Worm (Caenorhabditis elegans) whole organism, late embryonic: ENCODE results near the gene C02C6.14.

Experiments
- C38D4.7 ChIP-seq: fragments of 200-800 bp; sonication (Bioruptor generic); optimal IDR thresholded peaks from 2 replicates; lab custom pipeline; 2018; ENCODE audit warnings: mild to moderate bottlenecking, missing genetic modification characterization, moderate library complexity, missing compliant biosample characterization
- K02D7.2 ChIP-seq: sonication (generic microtip); optimal IDR thresholded peaks from 2 replicates; lab custom pipeline; 2017; ENCODE audit warnings: mild to moderate bottlenecking, missing genetic modification characterization, missing compliant biosample characterization
- ama-1 ChIP-seq: fragments of 150-350 bp; optimal IDR thresholded peaks from 2 replicates; lab custom pipeline; 2014
- ceh-14 ChIP-seq: sonication (generic microtip); optimal IDR thresholded peaks from 2 replicates; lab custom pipeline; 2016; ENCODE audit warnings: missing genotype, missing genetic modification characterization, missing compliant biosample characterization
- ceh-18 ChIP-seq: sonication (generic microtip); optimal IDR thresholded peaks from 2 replicates; lab custom pipeline; 2016; ENCODE audit warnings: missing genetic modification characterization, missing compliant biosample characterization
- ceh-19 ChIP-seq: fragments of 200-800 bp; sonication (Bioruptor generic); optimal IDR thresholded peaks from 2 replicates; lab custom pipeline; 2018; ENCODE audit warnings: mild to moderate bottlenecking, missing genetic modification characterization, missing compliant biosample characterization
- ceh-2 ChIP-seq: sonication (generic microtip); optimal IDR thresholded peaks from 2 replicates; lab custom pipeline; 2016; ENCODE audit warnings: missing genotype, missing genetic modification characterization, missing compliant biosample characterization
- ceh-24 ChIP-seq: sonication (generic microtip); optimal IDR thresholded peaks from 2 replicates; lab custom pipeline; 2016; ENCODE audit warnings: mild to moderate bottlenecking, missing genetic modification characterization, missing compliant biosample characterization
- ceh-31 ChIP-seq: sonication (generic microtip); optimal IDR thresholded peaks from 2 replicates; lab custom pipeline; 2016; ENCODE audit warnings: missing genetic modification characterization, missing compliant biosample characterization
- ceh-34 ChIP-seq: sonication (generic microtip); optimal IDR thresholded peaks from 2 replicates; lab custom pipeline; 2016; ENCODE audit warnings: mild to moderate bottlenecking, missing genetic modification characterization, missing compliant biosample characterization
- ceh-48 ChIP-seq: sonication (generic microtip); optimal IDR thresholded peaks from 2 replicates; lab custom pipeline; 2016; ENCODE audit warnings: missing genetic modification characterization, inconsistent platforms, missing compliant biosample characterization
- ceh-6 ChIP-seq: fragments of 200-800 bp; sonication (Bioruptor generic); optimal IDR thresholded peaks from 2 replicates; lab custom pipeline; 2018; ENCODE audit warnings: mild to moderate bottlenecking, missing genetic modification characterization, missing compliant biosample characterization
- ceh-9 ChIP-seq: sonication (generic microtip); optimal IDR thresholded peaks from 2 replicates; lab custom pipeline; 2016; ENCODE audit warnings: mild to moderate bottlenecking, missing genetic modification characterization, inconsistent platforms, missing compliant biosample characterization
- dmd-4 ChIP-seq: sonication (generic microtip); optimal IDR thresholded peaks from 2 replicates; lab custom pipeline; 2016; ENCODE audit warnings: borderline replicate concordance, missing genetic modification characterization, missing compliant biosample characterization
- elt-2 ChIP-seq: sonication (generic microtip); optimal IDR thresholded peaks from 2 replicates; lab custom pipeline; 2016; ENCODE audit warnings: missing genetic modification reagents, missing genetic modification characterization, missing compliant biosample characterization
- ets-4 ChIP-seq: sonication (generic microtip); optimal IDR thresholded peaks from 2 replicates; lab custom pipeline; 2016; ENCODE audit warnings: missing genetic modification characterization, missing compliant biosample characterization
- eyg-1 ChIP-seq: sonication (generic microtip); optimal IDR thresholded peaks from 2 replicates; lab custom pipeline; 2016; ENCODE audit warnings: missing genotype, missing genetic modification characterization, missing compliant biosample characterization
- fax-1 ChIP-seq: sonication (generic microtip); optimal IDR thresholded peaks from 2 replicates; lab custom pipeline; 2016; ENCODE audit warnings: missing genotype, missing genetic modification characterization, missing compliant biosample characterization
- fkh-10 ChIP-seq: fragments of 150-350 bp; optimal IDR thresholded peaks from 2 replicates; lab custom pipeline; 2014; ENCODE audit warnings: missing biosample characterization, missing genetic modification reagents, missing genetic modification characterization
- hlh-15 ChIP-seq: sonication (generic microtip); optimal IDR thresholded peaks from 2 replicates; lab custom pipeline; 2016; ENCODE audit warnings: missing genetic modification characterization, missing compliant biosample characterization
- hlh-30 ChIP-seq: sonication (generic microtip); optimal IDR thresholded peaks from 2 replicates; lab custom pipeline; 2017; ENCODE audit warnings: antibody characterized with exemption, missing genetic modification characterization, missing compliant biosample characterization; ENCODE audit not compliant: insufficient read depth
- hlh-6 ChIP-seq: sonication (generic microtip); optimal IDR thresholded peaks from 2 replicates; lab custom pipeline; 2016; ENCODE audit warnings: missing genotype, missing genetic modification characterization, missing compliant biosample characterization
- hlh-8 ChIP-seq: sonication (generic microtip); optimal IDR thresholded peaks from 2 replicates; lab custom pipeline; 2016; ENCODE audit warnings: missing genotype, missing genetic modification characterization, missing compliant biosample characterization
- lim-6 ChIP-seq: sonication (generic microtip); optimal IDR thresholded peaks from 2 replicates; lab custom pipeline; 2016; ENCODE audit warnings: missing genetic modification characterization, missing compliant biosample characterization
- madf-2 ChIP-seq: sonication (generic microtip); optimal IDR thresholded peaks from 2 replicates; lab custom pipeline; 2017; ENCODE audit warnings: missing genetic modification characterization, missing compliant biosample characterization
- nfya-1 ChIP-seq: sonication (generic microtip); optimal IDR thresholded peaks from 2 replicates; lab custom pipeline; 2017; ENCODE audit warnings: missing genetic modification characterization, mild to moderate bottlenecking, missing compliant biosample characterization, antibody characterized with exemption, moderate library complexity
- pag-3 ChIP-seq: sonication (generic microtip); optimal IDR thresholded peaks from 2 replicates; lab custom pipeline; 2016; ENCODE audit warnings: missing compliant biosample characterization, missing genetic modification characterization, borderline replicate concordance
- pat-9 ChIP-seq: fragments of 200-800 bp; sonication (Bioruptor generic); optimal IDR thresholded peaks from 2 replicates; lab custom pipeline; 2018; ENCODE audit warnings: mild to moderate bottlenecking, missing genetic modification characterization, moderate library complexity, missing compliant biosample characterization
- pha-2 ChIP-seq: sonication (generic microtip); optimal IDR thresholded peaks from 2 replicates; lab custom pipeline; 2017; ENCODE audit warnings: mild to moderate bottlenecking, missing genetic modification characterization, missing compliant biosample characterization
- pha-4 ChIP-seq: fragments of 150-350 bp; optimal IDR thresholded peaks from 2 replicates; lab custom pipeline; 2018; ENCODE audit warnings: missing biosample characterization, missing genetic modification reagents, missing genetic modification characterization
- pqm-1 ChIP-seq: sonication (generic microtip); optimal IDR thresholded peaks from 2 replicates; lab custom pipeline; 2016; ENCODE audit warnings: missing genetic modification characterization, missing compliant biosample characterization
- sox-2 ChIP-seq: fragments of 200-800 bp; sonication (Bioruptor generic); IDR thresholded peaks from 2 replicates; pipeline ENCODE4 v1.3.6; 2022; ENCODE audit warnings: missing genetic modification reagents, missing genetic modification characterization, missing compliant biosample characterization
- tbx-2 ChIP-seq: sonication (generic microtip); optimal IDR thresholded peaks from 2 replicates; lab custom pipeline; 2016; ENCODE audit warnings: missing genetic modification characterization, missing compliant biosample characterization
- ttx-3 ChIP-seq: sonication (generic microtip); optimal IDR thresholded peaks from 2 replicates; lab custom pipeline; 2016; ENCODE audit warnings: missing genetic modification reagents, missing genetic modification characterization, missing compliant biosample characterization
- unc-3 ChIP-seq, 2 experiments: fragments of 200-800 bp in 1 of 2; sonication (Bioruptor generic) in 1 of 2; sonication (generic microtip) in 1 of 2; conservative IDR thresholded peaks in 1 of 2; optimal IDR thresholded peaks in 1 of 2; 2 replicates each; pipeline versions ENCODE4 v1.3.6 to Lab custom; 2016 to 2022; ENCODE audit warnings: missing compliant biosample characterization in 2 of 2, missing genetic modification characterization in 2 of 2, missing genetic modification reagents in 1 of 2
- unc-42 ChIP-seq: sonication (generic microtip); optimal IDR thresholded peaks from 2 replicates; lab custom pipeline; 2016; ENCODE audit warnings: missing genotype, missing genetic modification characterization, missing compliant biosample characterization
- unc-55 ChIP-seq: sonication (generic microtip); optimal IDR thresholded peaks from 2 replicates; lab custom pipeline; 2017; ENCODE audit warnings: missing biosample characterization, missing genetic modification reagents, missing genetic modification characterization

Gene C02C6.14

ce11 chrX:15533260-15533659 lies 4.2 kb upstream of the C02C6.14 start:
- TF ChIP-seq unc-42 (tag; lab: Kevin White, UChicago) (peak; percentile 56), pqm-1 (tag; lab: Kevin White, UChicago) (no peak)
- TF ChIP-seq, all 69 proteins: peak for 1

DNA sequence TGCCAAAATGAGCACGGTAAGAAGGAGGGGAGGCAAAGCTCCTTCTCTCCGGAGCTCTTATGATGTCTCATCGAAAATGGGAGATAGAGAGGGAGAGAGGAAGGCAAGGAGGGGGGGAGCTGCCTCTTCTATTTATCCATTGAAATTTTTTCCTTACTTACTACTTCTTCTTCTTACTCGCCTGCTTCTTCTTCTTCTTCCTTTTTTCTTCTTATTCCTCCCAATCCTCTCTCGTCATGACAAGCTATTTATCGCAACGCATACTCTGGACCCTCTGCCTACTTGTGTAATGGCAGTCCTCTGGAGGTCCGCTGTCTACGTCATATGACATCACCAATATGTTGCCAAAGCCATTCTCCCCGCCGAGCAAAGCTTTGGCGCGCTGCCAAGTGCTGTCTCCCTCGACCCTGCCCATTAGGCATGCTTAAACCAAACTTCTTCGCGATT lies 2.3 kb upstream of the C02C6.14 start:
- peak; percentile 19 for TF ChIP-seq ceh-6 (GFP tag; lab: Kevin White, UChicago)
- TF ChIP-seq unc-55 (GFP tag; lab: Kevin White, UChicago), result peak; percentile 27
- no peak for TF ChIP-seq nfya-1 (tag; lab: Kevin White, UChicago)
- TF ChIP-seq ceh-14 (tag; lab: Kevin White, UChicago), result peak; percentile 55
- no peak for TF ChIP-seq unc-3 (GFP tag; conservative IDR thresholded peaks at IDR 0.05; lab: Robert Waterston, UW)
- TF ChIP-seq unc-3 (tag; optimal IDR thresholded peaks at IDR 0.05; lab: Kevin White, UChicago), result peak; percentile 12
- TF ChIP-seq K02D7.2 (tag; lab: Kevin White, UChicago), result no peak
- TF ChIP-seq ceh-18 (tag; lab: Kevin White, UChicago), result peak; percentile 59
- TF ChIP-seq pat-9, result no peak
- no peak for TF ChIP-seq elt-2
- TF ChIP-seq ceh-2, result no peak
- peak; percentile 67 for TF ChIP-seq ceh-31 (tag; lab: Kevin White, UChicago)
- peak; percentile 93 for TF ChIP-seq unc-42 (tag; lab: Kevin White, UChicago)
- TF ChIP-seq C38D4.7 (GFP tag; lab: Kevin White, UChicago), result no peak
- peak; percentile 41 for TF ChIP-seq ceh-19
- TF ChIP-seq hlh-30 (tag; lab: Kevin White, UChicago), result peak; percentile 66
- TF ChIP-seq tbx-2 (tag; lab: Kevin White, UChicago), result peak; percentile 54
- peak; percentile 59 for TF ChIP-seq ceh-34 (tag; lab: Kevin White, UChicago)

DNA sequence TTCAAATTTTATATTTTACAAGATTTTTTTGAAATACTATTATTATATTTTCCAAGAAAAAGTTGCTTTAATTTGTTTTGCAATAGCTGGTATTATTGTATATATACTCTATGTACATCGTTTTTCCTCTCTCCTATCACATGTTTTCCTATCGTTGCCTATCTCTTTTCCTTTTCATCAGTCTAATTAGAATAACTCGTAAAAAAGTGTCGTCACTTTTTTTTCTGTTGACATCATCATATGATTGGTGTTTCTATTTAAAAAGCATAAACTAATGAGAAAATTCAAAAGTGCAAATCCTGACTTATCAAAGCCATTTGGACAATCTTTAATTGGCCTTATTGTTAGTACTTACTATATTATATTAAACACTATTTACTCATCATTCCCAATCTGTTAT lies 1.4 kb upstream of the C02C6.14 start:
- TF ChIP-seq elt-2, result peak; percentile 20
- no peak for TF ChIP-seq ceh-9

ce11 chrX:15539299-15539698 lies 1.8 kb downstream of the C02C6.14 start:
- TF ChIP-seq ceh-19, result no peak
- no peak for TF ChIP-seq pha-4 (tag; lab: Kevin White, UChicago)
- TF ChIP-seq eyg-1 (tag; lab: Kevin White, UChicago), result no peak
- no peak for TF ChIP-seq madf-2 (tag; lab: Kevin White, UChicago)
- TF ChIP-seq ttx-3 (tag; lab: Kevin White, UChicago), result no peak
- no peak for TF ChIP-seq fax-1 (tag; lab: Kevin White, UChicago)
- no peak for TF ChIP-seq ceh-48 (tag; lab: Kevin White, UChicago)
- no peak for TF ChIP-seq tbx-2 (tag; lab: Kevin White, UChicago)
- no peak for TF ChIP-seq dmd-4 (tag; lab: Kevin White, UChicago)
- no peak for TF ChIP-seq sox-2 (GFP tag; lab: Robert Waterston, UW)
- TF ChIP-seq unc-3 (GFP tag; conservative IDR thresholded peaks at IDR 0.05; lab: Robert Waterston, UW), result no peak
- TF ChIP-seq unc-3 (tag; optimal IDR thresholded peaks at IDR 0.05; lab: Kevin White, UChicago), result no peak
- TF ChIP-seq unc-42 (tag; lab: Kevin White, UChicago), result no peak
- TF ChIP-seq hlh-8 (tag; lab: Kevin White, UChicago), result no peak
- no peak for TF ChIP-seq pha-2 (tag; lab: Kevin White, UChicago)

ce11 chrX:15541437-15541836 lies 4.0 kb downstream of the C02C6.14 start:
- TF ChIP-seq madf-2 (tag; lab: Kevin White, UChicago) (no peak), ama-1 (lab: Kevin White, UChicago) (no peak), lim-6 (tag; lab: Kevin White, UChicago) (no peak)

DNA sequence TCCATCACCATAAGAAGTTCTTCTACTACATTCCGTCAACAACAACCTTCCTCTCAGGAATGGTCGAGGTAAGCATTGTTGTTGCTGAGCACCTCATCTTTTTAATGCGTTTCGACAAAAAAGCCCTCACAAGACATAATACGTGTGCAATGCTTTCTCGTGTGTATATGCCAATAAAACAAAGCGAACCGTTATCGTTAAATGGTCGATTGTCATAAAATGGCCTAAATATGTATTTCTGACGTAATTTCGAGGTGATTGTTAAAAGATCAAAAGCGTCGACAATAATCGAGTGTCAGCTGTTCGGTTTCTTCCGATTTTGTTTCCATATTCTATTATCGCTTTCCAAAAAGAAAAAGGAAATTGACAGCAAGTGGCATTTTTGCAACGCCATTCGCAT lies 7.2 kb downstream of the C02C6.14 start:
- TF ChIP-seq pag-3 (tag; lab: Kevin White, UChicago) (no peak), ceh-24 (no peak), elt-2 (no peak), fkh-10 (GFP tag; lab: Kevin White, UChicago) (no peak), unc-3 (GFP tag; conservative IDR thresholded peaks at IDR 0.05; lab: Robert Waterston, UW) (no peak), unc-3 (tag; optimal IDR thresholded peaks at IDR 0.05; lab: Kevin White, UChicago) (no peak), hlh-6 (tag; lab: Kevin White, UChicago) (no peak), hlh-15 (no peak), dmd-4 (tag; lab: Kevin White, UChicago) (no peak), ceh-9 (no peak), hlh-8 (tag; lab: Kevin White, UChicago) (no peak), ets-4 (tag; lab: Kevin White, UChicago) (no peak)
